Worm (Caenorhabditis elegans): ENCODE measurements around the gene C05C12.4.

- TF ChIP-seq saeg-2 (GFP tag; IDR thresholded peaks at IDR 0.05) (no peak), ces-1 (GFP tag; optimal IDR thresholded peaks at IDR 0.05) (no peak), nhr-11 (tag; optimal IDR thresholded peaks at IDR 0.05) (no peak), mdt-29 (GFP tag; IDR thresholded peaks at IDR 0.05) (no peak), lin-39 (tag; optimal IDR thresholded peaks at IDR 0.05) (no peak), ztf-7 (tag; optimal IDR thresholded peaks at IDR 0.05) (no peak)
Measured at ce11 chrIV:11288965-11289364, 41.1 kb upstream of the C05C12.4 start.

Measured in whole organism, L4 larva.